Fruit fly (Drosophila melanogaster) whole organism, pupa: ENCODE data around the gene SkpC.

Source experiments
- CG10348 ChIP-seq: fragments of 200-800 bp; sonication (Bioruptor generic); IDR thresholded peaks from 2 replicates; pipeline ENCODE4 v1.3.6; 2022; ENCODE audit warnings: missing biosample characterization, missing genetic modification characterization
- CG12605 ChIP-seq: fragments of 200-800 bp; sonication (Bioruptor generic); IDR thresholded peaks from 2 replicates; pipeline ENCODE4 v1.3.6; 2022; ENCODE audit warnings: missing biosample characterization, missing genetic modification characterization
- CG13204 ChIP-seq: fragments of 200-800 bp; sonication (Bioruptor generic); optimal IDR thresholded peaks from 2 replicates; lab custom pipeline; 2018; ENCODE audit warnings: missing biosample characterization, mild to moderate bottlenecking, missing genetic modification characterization, moderate library complexity
- CG14655 ChIP-seq: fragments of 200-800 bp; sonication (Bioruptor generic); optimal IDR thresholded peaks from 3 replicates; lab custom pipeline; 2017; ENCODE audit warnings: mild to moderate bottlenecking, missing biosample characterization, missing genetic modification reagents, missing genetic modification characterization
- CG15710 ChIP-seq: fragments of 200-800 bp; sonication (Bioruptor generic); optimal IDR thresholded peaks from 2 replicates; lab custom pipeline; 2018; ENCODE audit warnings: missing biosample characterization, mild to moderate bottlenecking, missing genetic modification characterization, moderate library complexity
- CG17806 ChIP-seq: fragments of 200-800 bp; sonication (Bioruptor generic); optimal IDR thresholded peaks from 2 replicates; lab custom pipeline; 2018; ENCODE audit warnings: missing biosample characterization, mild to moderate bottlenecking, missing genetic modification characterization, moderate library complexity
- CG32121 ChIP-seq: fragments of 200-800 bp; sonication (Bioruptor generic); IDR thresholded peaks from 2 replicates; pipeline ENCODE4 v1.3.6; 2022; ENCODE audit warnings: missing biosample characterization, missing genetic modification characterization
- CG34367 ChIP-seq: fragments of 200-800 bp; sonication (Bioruptor generic); optimal IDR thresholded peaks from 2 replicates; lab custom pipeline; 2018; ENCODE audit warnings: missing biosample characterization, mild to moderate bottlenecking, missing genetic modification characterization
- CG4496 ChIP-seq: fragments of 200-800 bp; sonication (Bioruptor generic); IDR thresholded peaks from 3 replicates; pipeline ENCODE4 v1.3.6; 2022; ENCODE audit warnings: missing biosample characterization, missing genetic modification characterization
- CG8159 ChIP-seq: fragments of 200-800 bp; sonication (Bioruptor generic); optimal IDR thresholded peaks from 3 replicates; lab custom pipeline; 2018; ENCODE audit warnings: missing biosample characterization, mild to moderate bottlenecking, missing genetic modification characterization, moderate library complexity
- CG8301 ChIP-seq: fragments of 200-800 bp; sonication (Bioruptor generic); optimal IDR thresholded peaks from 2 replicates; lab custom pipeline; 2018; ENCODE audit warnings: missing biosample characterization, mild to moderate bottlenecking, missing genetic modification characterization
- CG9948 ChIP-seq: fragments of 200-800 bp; sonication (Bioruptor generic); optimal IDR thresholded peaks from 2 replicates; lab custom pipeline; 2018; ENCODE audit warnings: missing biosample characterization, mild to moderate bottlenecking, missing genetic modification characterization, moderate library complexity
- D1 ChIP-seq: fragments of 200-800 bp; sonication (Bioruptor generic); optimal IDR thresholded peaks from 2 replicates; lab custom pipeline; 2018; ENCODE audit warnings: missing biosample characterization, mild to moderate bottlenecking, missing genetic modification characterization, moderate library complexity
- EcR ChIP-seq: fragments of 200-800 bp; sonication (Bioruptor generic); optimal IDR thresholded peaks from 3 replicates; lab custom pipeline; 2019; ENCODE audit warnings: missing biosample characterization, missing genetic modification characterization, mild to moderate bottlenecking, moderate library complexity, missing genetic modification reagents
- Ets98B ChIP-seq: fragments of 200-800 bp; sonication (Bioruptor generic); IDR thresholded peaks from 2 replicates; pipeline ENCODE4 v1.3.6; 2022; ENCODE audit warnings: missing biosample characterization, missing genetic modification characterization
- Pif1A ChIP-seq: fragments of 200-800 bp; sonication (Bioruptor generic); optimal IDR thresholded peaks from 3 replicates; lab custom pipeline; 2016; ENCODE audit warnings: missing biosample characterization, missing genetic modification characterization
- Pif1B ChIP-seq: fragments of 200-800 bp; sonication (Bioruptor generic); optimal IDR thresholded peaks from 3 replicates; lab custom pipeline; 2016; ENCODE audit warnings: missing biosample characterization, missing genetic modification characterization
- Snoo ChIP-seq: fragments of 200-800 bp; sonication (Bioruptor generic); optimal IDR thresholded peaks from 3 replicates; lab custom pipeline; 2017; ENCODE audit warnings: missing biosample characterization, mild to moderate bottlenecking, missing genetic modification characterization, inconsistent platforms
- fd96Ca ChIP-seq: fragments of 200-800 bp; sonication (Bioruptor generic); IDR thresholded peaks from 3 replicates; pipeline ENCODE4 v1.3.6; 2022; ENCODE audit warnings: missing biosample characterization, missing genetic modification characterization
- gl ChIP-seq: fragments of 200-800 bp; sonication (Bioruptor generic); optimal IDR thresholded peaks from 2 replicates; lab custom pipeline; 2018; ENCODE audit warnings: missing biosample characterization, mild to moderate bottlenecking, missing genetic modification characterization
- rn ChIP-seq: fragments of 200-800 bp; sonication (Bioruptor generic); IDR thresholded peaks from 2 replicates; pipeline ENCODE4 v1.3.6; 2022; ENCODE audit warnings: missing biosample characterization, missing genetic modification characterization

The SkpC gene

DNA sequence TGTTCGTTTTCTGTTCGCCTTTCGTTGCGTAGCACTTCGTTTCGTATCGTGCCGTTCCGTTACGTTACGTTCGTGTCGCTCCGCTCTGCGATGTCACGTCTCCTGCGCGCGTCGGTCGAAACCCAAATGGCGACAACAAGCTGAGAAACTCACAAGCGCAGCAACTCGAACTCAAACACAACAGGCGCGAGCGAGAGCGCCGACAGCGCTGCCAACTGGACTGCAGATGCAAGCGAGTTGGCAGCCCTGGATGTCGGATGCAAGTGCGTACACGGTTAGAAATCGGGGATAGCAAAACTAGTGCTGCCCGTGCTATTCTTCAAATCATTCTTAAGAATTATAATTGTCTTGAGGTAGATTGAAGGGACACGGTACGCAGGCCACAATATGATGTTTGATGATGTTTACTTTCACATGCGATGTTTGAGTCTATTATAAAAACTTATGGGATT lies 32.5 kb downstream of the SkpC start:
- no peak for TF ChIP-seq D1
- TF ChIP-seq CG32121 (GFP tag; lab: Robert Waterston, UW): peak; percentile 71
- peak; percentile 48 for TF ChIP-seq CG9948 (tag; lab: Kevin White, UChicago)
- peak; percentile 57 for TF ChIP-seq CG8159
- TF ChIP-seq rn: peak; percentile 60; the same call in 1 of the 2 replicates
- TF ChIP-seq CG13204 (GFP tag; lab: Kevin White, UChicago): peak; percentile 62
- peak; percentile 78 for TF ChIP-seq Ets98B
- TF ChIP-seq Pif1B (GFP tag; lab: Kevin White, UChicago): peak; percentile 53
- TF ChIP-seq Snoo (tag; lab: Kevin White, UChicago): peak; percentile 24
- peak; percentile 48 for TF ChIP-seq CG12605 (GFP tag; lab: Robert Waterston, UW)
- TF ChIP-seq CG4496 (GFP tag; lab: Robert Waterston, UW): peak; percentile 86
- peak; percentile 48 for TF ChIP-seq CG17806 (tag; lab: Kevin White, UChicago)
- peak; percentile 86 for TF ChIP-seq fd96Ca (GFP tag; lab: Robert Waterston, UW)
- TF ChIP-seq CG15710: peak; percentile 35
- peak; percentile 36 for TF ChIP-seq CG34367 (tag; lab: Kevin White, UChicago)
- TF ChIP-seq Pif1A (GFP tag; lab: Kevin White, UChicago): peak; percentile 40
- no peak for TF ChIP-seq gl (tag; lab: Kevin White, UChicago)
- no peak for TF ChIP-seq CG10348 (GFP tag; lab: Robert Waterston, UW)
- peak; percentile 30 for TF ChIP-seq EcR
- TF ChIP-seq CG8301 (tag; lab: Kevin White, UChicago): peak; percentile 64
- TF ChIP-seq CG14655 (GFP tag; lab: Kevin White, UChicago): peak; percentile 69

- TF ChIP-seq gl (tag; lab: Kevin White, UChicago) (peak; percentile 76), CG32121 (GFP tag; lab: Robert Waterston, UW) (peak; percentile 94), CG10348 (GFP tag; lab: Robert Waterston, UW) (peak; percentile 55), CG34367 (tag; lab: Kevin White, UChicago) (peak; percentile 89), CG8301 (tag; lab: Kevin White, UChicago) (peak; percentile 95), Pif1A (GFP tag; lab: Kevin White, UChicago) (peak; percentile 93), CG15710 (peak; percentile 90), CG12605 (GFP tag; lab: Robert Waterston, UW) (peak; percentile 91), Snoo (tag; lab: Kevin White, UChicago) (peak; percentile 82), CG4496 (GFP tag; lab: Robert Waterston, UW) (peak; percentile 98), D1 (no peak), CG8159 (peak; percentile 89), CG9948 (tag; lab: Kevin White, UChicago) (peak; percentile 93), CG13204 (GFP tag; lab: Kevin White, UChicago) (peak; percentile 64), EcR (no peak), fd96Ca (GFP tag; lab: Robert Waterston, UW) (peak; percentile 81), CG14655 (GFP tag; lab: Kevin White, UChicago) (peak; percentile 96), Pif1B (GFP tag; lab: Kevin White, UChicago) (peak; percentile 85), Ets98B (peak; percentile 93), rn (peak; percentile 86), CG17806 (tag; lab: Kevin White, UChicago) (peak; percentile 93)
Observed at dm6 chrX:19850503-19851094, 34.7 kb downstream of the SkpC start.

dm6 chrX:19851095-19851988 lies 35.5 kb downstream of the SkpC start:
- TF ChIP-seq Ets98B (0 out of 2 replicates have a peak, but pooled peaks have one; percentile 11), CG14655 (GFP tag; lab: Kevin White, UChicago) (no peak), EcR (no peak), CG4496 (GFP tag; lab: Robert Waterston, UW) (0 out of 3 replicates have a peak, but pooled peaks have one; percentile 13), fd96Ca (GFP tag; lab: Robert Waterston, UW) (no peak), D1 (no peak), Pif1A (GFP tag; lab: Kevin White, UChicago) (no peak), CG32121 (GFP tag; lab: Robert Waterston, UW) (no peak), CG9948 (tag; lab: Kevin White, UChicago) (no peak), Snoo (tag; lab: Kevin White, UChicago) (no peak)

dm6 chrX:19851989-19852307 lies 36.1 kb downstream of the SkpC start, which contains the start of the genes pico and Nup205:
pico (minus strand) TSS chrX:19852059.
Nup205 (plus strand) TSS chrX:19852214.
- TF ChIP-seq Ets98B: no peak
- no peak for TF ChIP-seq Pif1A (GFP tag; lab: Kevin White, UChicago)
- TF ChIP-seq CG17806 (tag; lab: Kevin White, UChicago): no peak
- TF ChIP-seq CG32121 (GFP tag; lab: Robert Waterston, UW): peak; percentile 18; the same call in 1 of the 2 replicates
- TF ChIP-seq CG4496 (GFP tag; lab: Robert Waterston, UW): peak; percentile 54; the same call in 2 of the 3 replicates
- no peak for TF ChIP-seq EcR
- no peak for TF ChIP-seq CG10348 (GFP tag; lab: Robert Waterston, UW)
- TF ChIP-seq CG15710: no peak
- TF ChIP-seq CG8159: no peak
- TF ChIP-seq CG8301 (tag; lab: Kevin White, UChicago): no peak
- no peak for TF ChIP-seq CG9948 (tag; lab: Kevin White, UChicago)

- TF ChIP-seq CG34367 (tag; lab: Kevin White, UChicago): no peak
- no peak for TF ChIP-seq Pif1A (GFP tag; lab: Kevin White, UChicago)
- no peak for TF ChIP-seq CG15710
- TF ChIP-seq CG32121 (GFP tag; lab: Robert Waterston, UW): no peak
- no peak for TF ChIP-seq Pif1B (GFP tag; lab: Kevin White, UChicago)
- no peak for TF ChIP-seq CG8301 (tag; lab: Kevin White, UChicago)
- TF ChIP-seq Snoo (tag; lab: Kevin White, UChicago): no peak
- TF ChIP-seq CG9948 (tag; lab: Kevin White, UChicago): no peak
- TF ChIP-seq CG12605 (GFP tag; lab: Robert Waterston, UW): no peak
- TF ChIP-seq CG17806 (tag; lab: Kevin White, UChicago): no peak
Observed at dm6 chrX:19859331-19859730, 43.5 kb downstream of the SkpC start.
